Fruit fly (Drosophila melanogaster) whole organism, embryonic: ENCODE data around the gene path.
A peak's percentile ranks its signal among the peaks of the same experiment; 100 is the strongest.

Source experiments
- B-H1 ChIP-seq: fragments of 200-800 bp; sonication (Bioruptor generic); IDR thresholded peaks from 3 replicates; pipeline ENCODE4 v1.3.6; 2022; ENCODE audit warnings: missing biosample characterization, missing genetic modification characterization
- CG10147 ChIP-seq: fragments of 200-800 bp; sonication (Bioruptor generic); optimal IDR thresholded peaks from 2 replicates; lab custom pipeline; 2019; ENCODE audit warnings: missing biosample characterization, mild to moderate bottlenecking, missing genetic modification characterization, moderate library complexity
- CG1024 ChIP-seq: fragments of 200-800 bp; sonication (Bioruptor generic); IDR thresholded peaks from 2 replicates; pipeline ENCODE4 v1.3.6; 2022; ENCODE audit warnings: missing biosample characterization, missing genetic modification characterization
- CG11398 ChIP-seq: fragments of 200-800 bp; sonication (Bioruptor generic); optimal IDR thresholded peaks from 2 replicates; lab custom pipeline; 2016; ENCODE audit warnings: missing biosample characterization, missing genetic modification characterization
- CG12071 ChIP-seq: fragments of 200-800 bp; sonication (Bioruptor generic); optimal IDR thresholded peaks from 3 replicates; lab custom pipeline; 2018; ENCODE audit warnings: missing biosample characterization, mild to moderate bottlenecking, missing genetic modification characterization
- CG13424 ChIP-seq: fragments of 200-800 bp; sonication (Bioruptor generic); optimal IDR thresholded peaks from 2 replicates; lab custom pipeline; 2019; ENCODE audit warnings: missing biosample characterization, mild to moderate bottlenecking, missing genetic modification characterization, moderate library complexity
- CG14667 ChIP-seq: fragments of 200-800 bp; sonication (Bioruptor generic); IDR thresholded peaks from 2 replicates; pipeline ENCODE4 v1.3.6; 2022; ENCODE audit warnings: missing biosample characterization, missing genetic modification characterization
- CG15011 ChIP-seq: fragments of 200-800 bp; sonication (Bioruptor generic); optimal IDR thresholded peaks from 3 replicates; lab custom pipeline; 2018; ENCODE audit warnings: missing biosample characterization, mild to moderate bottlenecking, missing genetic modification characterization
- CG16779 ChIP-seq: fragments of 200-800 bp; sonication (Bioruptor generic); IDR thresholded peaks from 2 replicates; pipeline ENCODE4 v1.3.6; 2022; ENCODE audit warnings: missing biosample characterization, missing genetic modification characterization
- CG16815 ChIP-seq: fragments of 200-800 bp; sonication (Bioruptor generic); optimal IDR thresholded peaks from 3 replicates; lab custom pipeline; 2017; ENCODE audit warnings: missing biosample characterization, mild to moderate bottlenecking, missing genetic modification characterization
- CG17328 ChIP-seq: fragments of 200-800 bp; sonication (Bioruptor generic); IDR thresholded peaks from 2 replicates; pipeline ENCODE4 v1.3.6; 2022; ENCODE audit warnings: missing biosample characterization, missing genetic modification characterization
- CG18619 ChIP-seq: fragments of 200-800 bp; sonication (Bioruptor generic); optimal IDR thresholded peaks from 3 replicates; lab custom pipeline; 2017; ENCODE audit warnings: missing biosample characterization, mild to moderate bottlenecking, missing genetic modification characterization
- CG2712 ChIP-seq: fragments of 200-800 bp; optimal IDR thresholded peaks from 3 replicates; lab custom pipeline; 2019; ENCODE audit warnings: missing biosample characterization, mild to moderate bottlenecking, missing genetic modification characterization, moderate library complexity
- CG3847 ChIP-seq: fragments of 200-800 bp; sonication (Bioruptor generic); IDR thresholded peaks from 2 replicates; pipeline ENCODE4 v1.3.6; 2022; ENCODE audit warnings: missing biosample characterization, missing genetic modification characterization
- CG4328 ChIP-seq: fragments of 200-800 bp; sonication (Bioruptor generic); optimal IDR thresholded peaks from 3 replicates; lab custom pipeline; 2017; ENCODE audit warnings: missing biosample characterization, missing genetic modification reagents, missing genetic modification characterization
- CG4617 ChIP-seq: fragments of 200-800 bp; sonication (Bioruptor generic); optimal IDR thresholded peaks from 3 replicates; lab custom pipeline; 2016; ENCODE audit warnings: missing biosample characterization, missing genetic modification characterization, borderline replicate concordance
- CG4820 ChIP-seq: fragments of 200-800 bp; sonication (Bioruptor generic); optimal IDR thresholded peaks from 3 replicates; lab custom pipeline; 2016; ENCODE audit warnings: missing biosample characterization, missing genetic modification characterization
- CG6813 ChIP-seq: fragments of 200-800 bp; sonication (Bioruptor generic); optimal IDR thresholded peaks from 2 replicates; lab custom pipeline; 2017; ENCODE audit warnings: missing biosample characterization, missing genetic modification characterization, mild to moderate bottlenecking, moderate library complexity, missing genetic modification reagents
- CG8478 ChIP-seq: fragments of >200 bp; optimal IDR thresholded peaks from 2 replicates; lab custom pipeline; 2018
- CG9215 ChIP-seq: fragments of 200-800 bp; sonication (Bioruptor generic); IDR thresholded peaks from 2 replicates; pipeline ENCODE4 v1.3.6; 2022; ENCODE audit warnings: missing biosample characterization, missing genetic modification characterization
- CG9932 ChIP-seq: fragments of 200-800 bp; sonication (Bioruptor generic); IDR thresholded peaks from 2 replicates; pipeline ENCODE4 v1.3.6; 2022; ENCODE audit warnings: missing biosample characterization, missing genetic modification characterization
- H2.0 ChIP-seq: fragments of 200-800 bp; sonication (Bioruptor generic); IDR thresholded peaks from 2 replicates; pipeline ENCODE4 v1.3.6; 2022; ENCODE audit warnings: missing biosample characterization, missing genetic modification characterization
- Hey ChIP-seq: fragments of 200-800 bp; sonication (Bioruptor generic); optimal IDR thresholded peaks from 3 replicates; lab custom pipeline; 2018; ENCODE audit warnings: missing biosample characterization, mild to moderate bottlenecking, missing genetic modification characterization
- Hr3 ChIP-seq: fragments of 200-800 bp; sonication (Bioruptor generic); optimal IDR thresholded peaks from 3 replicates; lab custom pipeline; 2016; ENCODE audit warnings: missing biosample characterization, missing genetic modification characterization
- MESR4 ChIP-seq: fragments of 200-800 bp; sonication (Bioruptor generic); optimal IDR thresholded peaks from 2 replicates; lab custom pipeline; 2018; ENCODE audit warnings: missing biosample characterization, mild to moderate bottlenecking, missing genetic modification characterization, moderate library complexity
- MTF-1 ChIP-seq: fragments of 200-800 bp; sonication (Bioruptor generic); optimal IDR thresholded peaks from 2 replicates; lab custom pipeline; 2018; ENCODE audit warnings: missing biosample characterization, mild to moderate bottlenecking, missing genetic modification characterization, borderline replicate concordance
- Mrtf ChIP-seq: fragments of 200-800 bp; sonication (Bioruptor generic); IDR thresholded peaks from 3 replicates; pipeline ENCODE4 v1.3.6; 2022; ENCODE audit warnings: missing biosample characterization, missing genetic modification characterization
- Opbp ChIP-seq: fragments of 200-800 bp; sonication (Bioruptor generic); IDR thresholded peaks from 3 replicates; pipeline ENCODE4 v1.3.6; 2022; ENCODE audit warnings: missing biosample characterization, missing genetic modification characterization; ENCODE audit not compliant: partially characterized antibody
- Rx ChIP-seq: fragments of 200-800 bp; sonication (Bioruptor generic); IDR thresholded peaks from 2 replicates; pipeline ENCODE4 v1.3.6; 2022; ENCODE audit warnings: missing biosample characterization, missing genetic modification characterization
- Stat92E ChIP-seq, 3 experiments: fragments of >200 bp in 2 of 3; fragments of 200-800 bp in 1 of 3; sonication (Bioruptor generic) in 1 of 3; optimal IDR thresholded peaks; 2 replicates each; lab custom pipeline; 2017 to 2019; ENCODE audit warnings: missing biosample characterization in 3 of 3, missing genetic modification characterization in 3 of 3, mild to moderate bottlenecking in 1 of 3, moderate library complexity in 1 of 3
- Xrp1 ChIP-seq: fragments of 200-800 bp; sonication (Bioruptor generic); IDR thresholded peaks from 2 replicates; pipeline ENCODE4 v1.3.6; 2022; ENCODE audit warnings: missing biosample characterization, missing genetic modification characterization
- btn ChIP-seq: fragments of 200-800 bp; sonication (Bioruptor generic); optimal IDR thresholded peaks from 2 replicates; lab custom pipeline; 2016; ENCODE audit warnings: missing biosample characterization, missing genetic modification characterization
- ci ChIP-seq: fragments of 200-800 bp; sonication (Bioruptor generic); IDR thresholded peaks from 3 replicates; pipeline ENCODE4 v1.3.6; 2022; ENCODE audit warnings: missing biosample characterization, missing genetic modification characterization
- danr ChIP-seq: fragments of 200-800 bp; sonication (Bioruptor generic); IDR thresholded peaks from 2 replicates; pipeline ENCODE4 v1.3.6; 2022; ENCODE audit warnings: missing biosample characterization, missing genetic modification characterization
- dati ChIP-seq: fragments of 200-800 bp; sonication (Bioruptor generic); IDR thresholded peaks from 2 replicates; pipeline ENCODE4 v1.3.6; 2022; ENCODE audit warnings: missing biosample characterization, missing genetic modification characterization
- dmrt99B ChIP-seq: fragments of 200-800 bp; sonication (Bioruptor generic); optimal IDR thresholded peaks from 2 replicates; lab custom pipeline; 2018; ENCODE audit warnings: missing biosample characterization, mild to moderate bottlenecking, missing genetic modification characterization, moderate library complexity
- ewg ChIP-seq: fragments of 200-800 bp; sonication (Bioruptor generic); optimal IDR thresholded peaks from 3 replicates; lab custom pipeline; 2017; ENCODE audit warnings: mild to moderate bottlenecking, missing biosample characterization, missing genetic modification reagents, missing genetic modification characterization
- exex ChIP-seq: fragments of 200-800 bp; sonication (Bioruptor generic); optimal IDR thresholded peaks from 4 replicates; lab custom pipeline; 2018; ENCODE audit warnings: missing biosample characterization, mild to moderate bottlenecking, missing genetic modification characterization, moderate library complexity
- gt ChIP-seq: fragments of 200-800 bp; sonication (Bioruptor generic); IDR thresholded peaks from 2 replicates; pipeline ENCODE4 v1.3.6; 2022; ENCODE audit warnings: missing biosample characterization, missing genetic modification characterization
- her ChIP-seq: fragments of 200-800 bp; sonication (Bioruptor generic); optimal IDR thresholded peaks from 2 replicates; lab custom pipeline; 2016; ENCODE audit warnings: missing biosample characterization, missing genetic modification characterization
- kah ChIP-seq: fragments of 200-800 bp; sonication (Bioruptor generic); optimal IDR thresholded peaks from 2 replicates; lab custom pipeline; 2018; ENCODE audit warnings: missing biosample characterization, mild to moderate bottlenecking, missing genetic modification characterization
- lbe ChIP-seq: fragments of 200-800 bp; sonication (Bioruptor generic); optimal IDR thresholded peaks from 2 replicates; lab custom pipeline; 2016; ENCODE audit warnings: missing biosample characterization, mild to moderate bottlenecking, missing genetic modification characterization
- maf-S ChIP-seq: fragments of 200-800 bp; sonication (Bioruptor generic); optimal IDR thresholded peaks from 2 replicates; lab custom pipeline; 2016; ENCODE audit warnings: missing biosample characterization, missing genetic modification characterization
- org-1 ChIP-seq: fragments of 200-800 bp; sonication (Bioruptor generic); optimal IDR thresholded peaks from 2 replicates; lab custom pipeline; 2017; ENCODE audit warnings: missing biosample characterization, missing genetic modification characterization
- phol ChIP-seq: fragments of 200-800 bp; sonication (Bioruptor generic); optimal IDR thresholded peaks from 3 replicates; lab custom pipeline; 2018; ENCODE audit warnings: missing biosample characterization, mild to moderate bottlenecking, missing genetic modification characterization, moderate library complexity
- run ChIP-seq: fragments of 200-800 bp; sonication (Bioruptor generic); optimal IDR thresholded peaks from 3 replicates; lab custom pipeline; 2018; ENCODE audit warnings: missing biosample characterization, mild to moderate bottlenecking, missing genetic modification characterization
- scrt ChIP-seq: fragments of 200-800 bp; sonication (Bioruptor generic); optimal IDR thresholded peaks from 2 replicates; lab custom pipeline; 2018; ENCODE audit warnings: missing biosample characterization, mild to moderate bottlenecking, missing genetic modification characterization, moderate library complexity
- sug ChIP-seq: fragments of 200-800 bp; optimal IDR thresholded peaks from 2 replicates; lab custom pipeline; 2019; ENCODE audit warnings: missing biosample characterization, mild to moderate bottlenecking, missing genetic modification characterization, moderate library complexity
- tna ChIP-seq: fragments of 200-800 bp; sonication (Bioruptor generic); IDR thresholded peaks from 2 replicates; pipeline ENCODE4 v1.3.6; 2022; ENCODE audit warnings: missing biosample characterization, missing genetic modification characterization; ENCODE audit not compliant: partially characterized antibody
- wdn ChIP-seq: fragments of 200-800 bp; sonication (Bioruptor generic); IDR thresholded peaks from 2 replicates; pipeline ENCODE4 v1.3.6; 2022; ENCODE audit warnings: missing biosample characterization, missing genetic modification characterization
- wor ChIP-seq: fragments of 200-800 bp; sonication (Bioruptor generic); IDR thresholded peaks from 2 replicates; pipeline ENCODE4 v1.3.6; 2022; ENCODE audit warnings: missing biosample characterization, missing genetic modification characterization

path gene

dm6 chr3L:9465652-9466244, 39.4 kb downstream of the path start (continued):
- TF ChIP-seq dati (GFP tag; lab: Robert Waterston, UW) (no peak), phol (tag; lab: Kevin White, UChicago) (peak; percentile 5), H2.0 (GFP tag; lab: Robert Waterston, UW) (no peak), Stat92E (GFP tag; optimal IDR thresholded peaks at IDR 0.05; lab: Kevin White, UChicago) (no peak), Mrtf (GFP tag; lab: Robert Waterston, UW) (no peak), CG4820 (GFP tag; lab: Kevin White, UChicago) (no peak), Xrp1 (GFP tag; lab: Robert Waterston, UW) (no peak), Hr3 (no peak), lbe (GFP tag; lab: Kevin White, UChicago) (no peak), maf-S (GFP tag; lab: Kevin White, UChicago) (no peak), ci (GFP tag; lab: Robert Waterston, UW) (no peak), ewg (no peak), CG3847 (GFP tag; lab: Robert Waterston, UW) (0 out of 2 replicates have a peak, but pooled peaks have one; percentile 17), scrt (GFP tag; lab: Kevin White, UChicago) (no peak), Rx (no peak), CG1024 (GFP tag; lab: Robert Waterston, UW) (no peak), wor (GFP tag; lab: Robert Waterston, UW) (no peak), dmrt99B (no peak), CG14667 (GFP tag; lab: Robert Waterston, UW) (no peak), CG12071 (peak; percentile 22), her (GFP tag; lab: Kevin White, UChicago) (no peak), run (no peak), CG9215 (no peak), btn (GFP tag; lab: Kevin White, UChicago) (no peak), kah (GFP tag; lab: Kevin White, UChicago) (peak; percentile 43), exex (tag; lab: Kevin White, UChicago) (peak; percentile 16), CG17328 (no peak), Opbp (GFP tag; lab: Robert Waterston, UW) (no peak), CG16815 (GFP tag; lab: Kevin White, UChicago) (no peak), CG4328 (GFP tag; lab: Kevin White, UChicago) (peak; percentile 38), CG13424 (tag; lab: Kevin White, UChicago) (no peak), MESR4 (GFP tag; lab: Kevin White, UChicago) (no peak), Hey (tag; lab: Kevin White, UChicago) (peak; percentile 30), CG6813 (GFP tag; lab: Kevin White, UChicago) (no peak), org-1 (no peak), CG16779 (GFP tag; lab: Robert Waterston, UW) (no peak), CG8478 (lab: Kevin White, UChicago) (peak; percentile 77), CG10147 (no peak), wdn (GFP tag; lab: Robert Waterston, UW) (no peak), CG2712 (tag; lab: Kevin White, UChicago) (no peak), CG11398 (GFP tag; lab: Kevin White, UChicago) (no peak), CG4617 (GFP tag; lab: Kevin White, UChicago) (no peak), CG15011 (no peak), B-H1 (GFP tag; lab: Robert Waterston, UW) (no peak), CG18619 (GFP tag; lab: Kevin White, UChicago) (no peak), sug (tag; lab: Kevin White, UChicago) (peak; percentile 76), tna (0 out of 2 replicates have a peak, but pooled peaks have one; percentile 21), MTF-1 (GFP tag; lab: Kevin White, UChicago) (peak; percentile 10), CG9932 (GFP tag; lab: Robert Waterston, UW) (no peak), danr (GFP tag; lab: Robert Waterston, UW) (no peak), gt (GFP tag; lab: Robert Waterston, UW) (no peak)
